Worm (Caenorhabditis elegans) whole organism, L1 larva: Measurements from ENCODE around the gene T23F2.3.

ENCODE experiments used
- C16A3.4 ChIP-seq: fragments of 150-350 bp; optimal IDR thresholded peaks from 2 replicates; lab custom pipeline; 2014; ENCODE audit warnings: missing biosample characterization, missing genetic modification characterization
- ceh-82 ChIP-seq, 3 experiments: fragments of 150-350 bp in 1 of 3; sonication (generic microtip) in 2 of 3; optimal IDR thresholded peaks; 2 replicates each; lab custom pipeline; 2014 to 2017; ENCODE audit warnings: missing biosample characterization in 3 of 3, missing genetic modification characterization in 3 of 3
- lir-3 ChIP-seq: sonication (generic microtip); optimal IDR thresholded peaks from 2 replicates; lab custom pipeline; 2016; ENCODE audit warnings: mild to moderate bottlenecking, missing genetic modification characterization, moderate library complexity, missing compliant biosample characterization; ENCODE audit not compliant: poor library complexity
- zag-1 ChIP-seq: fragments of 150-350 bp; optimal IDR thresholded peaks from 2 replicates; lab custom pipeline; 2014; ENCODE audit warnings: missing biosample characterization, missing genetic modification characterization

DNA sequence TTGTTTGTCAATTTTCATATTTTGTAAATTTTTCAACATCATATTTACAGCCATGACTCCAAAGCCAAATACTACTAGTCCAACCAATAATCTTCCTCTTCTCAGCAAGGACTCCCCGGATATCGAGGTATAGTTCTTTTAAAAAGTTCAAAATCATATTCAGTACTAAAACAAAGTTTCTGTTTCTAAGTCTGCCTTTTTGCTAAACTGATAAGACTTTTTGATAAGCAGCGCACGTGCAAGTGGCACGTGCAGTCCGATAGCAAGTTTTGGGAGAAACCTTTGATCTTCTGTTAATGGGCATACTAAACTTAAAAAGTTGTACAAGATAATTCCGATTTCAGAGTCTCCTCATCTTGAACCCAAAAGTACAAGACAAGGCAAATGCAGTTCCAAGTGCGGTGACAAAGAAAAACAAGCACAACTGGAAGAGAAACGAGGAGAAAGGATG lies 44.3 kb downstream of the T23F2.3 start, which contains the start of gene dpyd-1:
- TF ChIP-seq ceh-82 (tag; optimal IDR thresholded peaks at IDR 0.05; lab: Kevin White, UChicago) (no peak), zag-1 (tag; lab: Kevin White, UChicago) (no peak), C16A3.4 (tag; lab: Kevin White, UChicago) (no peak), lir-3 (no peak)
